Worm (Caenorhabditis elegans) whole organism, L4/young adult: Measurements from ENCODE around the gene C18D11.6.
A peak's percentile ranks its signal among the peaks of the same experiment; 100 is the strongest.

Experiments used
- W03F9.2 ChIP-seq: fragments of 150-350 bp; optimal IDR thresholded peaks from 2 replicates; lab custom pipeline; 2014; ENCODE audit warnings: missing biosample characterization, missing genetic modification characterization
- dao-5 ChIP-seq: sonication (generic microtip); optimal IDR thresholded peaks from 2 replicates; lab custom pipeline; 2016; ENCODE audit warnings: missing genotype, missing genetic modification characterization, moderate library complexity, missing compliant biosample characterization
- him-1 ChIP-seq: sonication (generic microtip); optimal IDR thresholded peaks from 2 replicates; lab custom pipeline; 2016; ENCODE audit warnings: missing genotype, missing genetic modification reagents, missing genetic modification characterization, missing compliant biosample characterization

C18D11.6 gene

DNA sequence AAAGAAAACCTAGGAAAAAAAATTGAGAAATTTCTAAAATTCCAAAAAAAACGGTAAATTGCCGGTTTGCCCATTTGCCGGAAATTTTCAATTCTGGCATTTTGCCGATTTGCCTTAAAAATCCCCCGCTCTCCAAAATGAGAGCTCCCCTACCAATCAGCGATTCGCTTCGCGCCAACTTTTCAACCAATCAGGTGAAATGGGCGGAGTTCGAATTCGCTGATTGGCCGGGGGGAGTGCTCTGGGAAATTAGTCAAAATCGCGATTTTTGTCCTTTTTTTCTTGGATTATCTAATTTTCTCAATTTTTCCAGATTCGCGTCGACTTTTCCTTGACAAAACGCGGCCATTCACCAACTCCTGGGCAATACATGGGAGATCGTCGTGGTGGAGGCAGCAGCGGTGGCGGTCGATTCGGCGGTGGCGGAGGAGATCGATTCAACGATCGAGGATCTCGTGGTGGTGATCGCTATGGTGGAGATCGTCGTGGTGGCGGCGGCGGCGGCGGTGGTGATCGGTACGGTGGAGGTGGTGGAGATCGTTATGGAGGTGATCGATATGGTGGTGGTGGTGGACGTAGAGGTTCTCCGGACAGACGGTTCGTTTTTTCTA is 19.3 kb downstream of the C18D11.6 start:
- TF ChIP-seq W03F9.2 (tag; lab: Kevin White, UChicago) (no peak), dao-5 (tag; lab: Kevin White, UChicago) (no peak), him-1 (tag; lab: Kevin White, UChicago) (no peak)

DNA sequence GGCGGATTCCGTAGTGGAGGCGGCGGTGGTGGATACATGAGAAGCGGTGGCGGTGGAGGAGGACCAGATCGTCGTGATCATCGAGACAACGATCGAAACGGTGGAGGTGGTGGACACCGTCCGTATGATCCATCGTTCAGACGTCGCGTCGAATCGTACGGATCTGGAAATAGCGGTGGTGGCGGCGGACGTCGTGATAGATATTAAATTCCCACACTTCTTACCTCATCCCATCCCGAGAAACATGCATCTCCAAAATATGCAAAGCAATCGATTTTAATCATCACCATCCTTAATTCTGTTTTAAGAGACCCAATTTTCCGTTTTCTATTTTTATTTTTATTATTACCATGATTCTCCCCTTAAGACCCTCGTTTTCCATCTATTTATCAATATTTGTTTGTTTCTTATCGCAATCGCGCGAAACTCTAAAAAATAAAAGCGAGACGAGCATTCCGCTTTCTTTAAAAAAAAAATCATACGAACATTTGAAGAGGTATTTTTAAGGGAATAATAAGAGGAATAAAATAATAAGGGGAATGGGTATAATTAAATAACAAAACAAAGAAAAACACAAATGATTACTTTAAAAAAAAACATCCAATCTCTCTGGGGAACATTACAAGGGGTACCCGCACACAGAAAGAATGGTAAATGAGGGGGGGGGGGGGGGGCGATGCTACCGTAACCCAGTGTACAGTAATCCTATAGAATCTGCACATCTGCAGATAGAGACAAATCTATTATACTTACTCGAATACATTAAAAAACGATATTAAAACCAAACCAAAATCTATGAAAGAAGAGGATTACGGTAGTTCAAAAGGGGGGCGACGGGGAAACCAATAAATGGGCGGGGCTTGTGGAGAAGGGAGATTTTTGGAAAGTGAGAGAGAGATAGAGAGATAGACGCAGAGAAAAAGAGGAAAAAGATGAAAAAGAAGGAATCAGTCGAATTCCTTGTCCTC is 20.4 kb downstream of the C18D11.6 start:
- TF ChIP-seq dao-5 (tag; lab: Kevin White, UChicago), result peak; percentile 60
- TF ChIP-seq him-1 (tag; lab: Kevin White, UChicago), result no peak

DNA sequence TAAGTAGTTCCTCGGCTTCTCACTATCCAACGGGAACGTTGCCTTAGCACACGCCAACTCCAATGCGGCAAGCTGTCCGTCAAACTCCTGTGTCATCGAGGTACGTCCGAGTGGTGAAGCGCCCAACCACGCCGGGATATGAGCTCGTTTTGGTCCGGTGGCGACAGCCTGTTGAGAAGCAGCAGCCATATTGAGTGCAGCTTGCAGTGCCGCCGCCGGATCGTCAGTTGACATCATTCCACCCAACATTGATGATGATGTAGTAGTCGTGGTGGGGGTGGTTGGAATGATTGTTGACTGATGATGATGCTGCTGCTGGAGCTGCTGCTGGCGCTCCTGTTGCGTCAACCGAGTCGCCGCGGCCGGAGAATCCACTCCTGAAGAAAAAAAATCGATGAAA is 23.1 kb downstream of the C18D11.6 start:
- no peak for TF ChIP-seq him-1 (tag; lab: Kevin White, UChicago)
- no peak for TF ChIP-seq dao-5 (tag; lab: Kevin White, UChicago)
- TF ChIP-seq W03F9.2 (tag; lab: Kevin White, UChicago), result no peak

DNA sequence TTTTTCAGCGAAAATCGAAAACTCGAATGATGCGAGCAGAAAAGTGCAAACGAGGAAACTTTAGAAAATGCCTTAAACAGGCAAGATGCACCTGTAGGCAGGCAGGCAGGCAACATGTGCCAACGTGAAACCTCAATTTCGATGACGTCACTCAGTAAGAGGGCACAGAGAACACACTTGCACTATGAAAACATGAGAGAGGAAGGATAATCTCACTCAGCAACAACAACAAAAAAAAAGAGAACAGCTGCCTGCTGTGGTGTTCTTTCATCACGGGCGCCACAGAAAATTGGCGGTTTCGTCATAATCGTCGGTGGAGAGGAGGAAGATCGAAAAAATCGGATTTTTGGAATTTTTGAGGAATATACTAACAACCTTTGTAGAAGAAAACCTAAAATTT is 23.8 kb downstream of the C18D11.6 start:
- no peak for TF ChIP-seq W03F9.2 (tag; lab: Kevin White, UChicago)

DNA sequence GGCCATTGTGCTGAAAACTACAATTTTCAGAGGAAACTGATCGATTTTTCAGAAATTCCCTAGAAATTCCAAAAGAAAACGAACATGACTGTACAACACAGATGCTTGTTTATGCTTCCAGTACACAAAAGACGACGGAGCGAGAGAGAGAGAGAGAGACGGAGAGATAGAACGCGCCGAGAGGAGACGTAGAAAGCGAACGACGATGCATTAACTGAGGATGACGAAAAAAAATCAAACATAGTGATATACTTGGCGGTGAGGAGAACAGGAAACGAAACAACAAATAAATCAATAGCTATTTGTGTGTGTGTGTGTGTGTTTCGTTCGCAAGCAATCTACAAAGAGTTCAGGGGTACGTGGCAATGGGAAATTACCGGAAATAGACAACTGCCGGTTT is 24.4 kb downstream of the C18D11.6 start:
- TF ChIP-seq him-1 (tag; lab: Kevin White, UChicago) (no peak), dao-5 (tag; lab: Kevin White, UChicago) (no peak), W03F9.2 (tag; lab: Kevin White, UChicago) (peak; percentile 46)

DNA sequence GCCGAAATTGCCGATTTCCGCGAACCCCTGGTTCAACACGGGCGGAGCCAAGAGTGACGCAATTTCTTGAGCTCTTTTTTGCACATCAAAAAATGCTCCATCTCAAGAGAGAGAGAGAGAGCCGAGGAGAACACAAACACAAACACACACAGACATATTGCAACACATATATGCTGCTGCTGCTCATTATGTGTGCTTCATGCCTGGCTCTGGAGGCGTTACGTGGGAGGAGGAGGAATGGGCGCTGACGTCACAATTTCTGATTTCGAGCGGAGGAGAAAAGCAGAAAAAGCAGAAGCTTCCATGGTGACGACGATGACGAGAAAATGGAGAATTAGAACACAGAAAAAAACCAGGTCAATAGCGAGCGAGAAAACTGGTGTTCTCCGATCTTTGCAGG is 25.7 kb downstream of the C18D11.6 start:
- TF ChIP-seq him-1 (tag; lab: Kevin White, UChicago) (no peak), dao-5 (tag; lab: Kevin White, UChicago) (no peak), W03F9.2 (tag; lab: Kevin White, UChicago) (no peak)

DNA sequence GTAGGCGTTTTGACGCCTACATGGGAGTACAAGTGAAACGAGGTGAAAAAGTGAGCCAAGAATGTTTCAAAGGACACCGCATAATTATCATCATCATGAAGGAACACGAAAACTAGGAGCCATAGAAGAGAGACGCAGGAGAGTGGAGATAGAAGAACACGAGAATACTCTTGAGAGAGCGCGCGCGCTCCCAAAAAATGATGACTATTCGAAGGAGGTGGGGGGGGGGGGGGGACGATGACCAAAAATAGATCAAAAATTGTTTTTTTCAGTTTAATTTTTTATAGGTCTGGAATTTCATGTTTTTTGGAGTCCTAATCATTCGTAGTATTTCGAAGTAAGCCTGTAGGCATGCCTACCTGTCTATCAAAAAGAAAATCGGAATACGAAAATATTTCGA is 26.4 kb downstream of the C18D11.6 start:
- TF ChIP-seq dao-5 (tag; lab: Kevin White, UChicago) (no peak), him-1 (tag; lab: Kevin White, UChicago) (no peak), W03F9.2 (tag; lab: Kevin White, UChicago) (no peak)

DNA sequence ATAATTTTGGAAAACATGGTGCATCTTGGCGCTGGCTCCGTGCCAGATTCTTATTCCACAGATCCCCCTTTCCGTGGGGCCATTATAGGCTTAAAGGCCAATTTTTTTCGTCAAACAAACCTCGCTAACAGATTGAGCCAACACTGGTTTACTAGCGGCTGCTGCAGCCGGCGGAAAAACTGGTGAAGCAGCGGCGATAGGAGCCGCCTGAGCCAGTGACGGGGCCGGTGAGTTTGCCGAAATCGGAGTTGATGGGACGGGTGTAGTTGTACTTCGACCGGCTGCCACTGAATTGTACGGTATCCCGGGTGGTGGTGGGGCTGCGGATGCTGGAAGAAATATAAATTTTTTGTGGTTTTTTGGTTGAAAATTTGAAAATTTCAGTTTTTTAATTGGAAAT is 31.4 kb downstream of the C18D11.6 start:
- TF ChIP-seq dao-5 (tag; lab: Kevin White, UChicago), result no peak

DNA sequence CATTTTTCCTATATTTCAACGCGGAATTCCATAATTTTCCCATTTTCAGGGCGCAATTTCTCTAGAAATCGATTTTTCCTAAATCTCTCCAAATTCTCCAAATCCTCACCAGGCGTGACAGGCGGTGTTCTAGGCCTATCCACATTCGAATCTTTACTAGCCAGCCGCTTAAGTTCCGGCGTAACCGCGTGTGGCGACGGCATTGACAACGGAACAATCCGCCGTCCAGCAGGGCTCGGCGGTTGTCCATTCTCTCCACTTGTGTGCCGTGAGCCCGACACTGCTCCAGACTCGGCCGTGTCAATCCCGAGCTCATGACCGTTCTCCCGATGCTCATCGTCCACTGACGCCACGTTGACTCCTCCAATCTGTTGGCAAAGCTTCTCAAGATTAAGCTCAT is 32.7 kb downstream of the C18D11.6 start:
- TF ChIP-seq dao-5 (tag; lab: Kevin White, UChicago) (no peak), him-1 (tag; lab: Kevin White, UChicago) (no peak), W03F9.2 (tag; lab: Kevin White, UChicago) (no peak)

DNA sequence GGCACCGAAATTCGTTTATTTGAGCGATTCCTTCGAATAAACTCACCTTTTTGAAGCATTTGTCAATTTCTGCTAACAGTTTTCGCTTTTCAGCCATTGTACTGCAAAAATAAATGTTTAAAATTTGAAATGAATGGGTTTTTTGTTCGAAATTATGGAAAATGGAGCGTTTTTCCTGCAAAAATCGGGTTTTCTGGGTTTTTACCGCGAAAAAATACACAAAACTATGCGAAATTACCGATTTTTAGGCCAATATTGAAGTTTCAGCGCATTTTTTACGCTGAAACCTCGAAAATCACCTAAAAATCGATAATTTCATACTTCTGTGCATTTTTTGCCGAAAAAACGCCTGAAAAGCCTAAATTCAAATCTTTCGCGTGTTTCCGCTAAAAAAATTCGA is 36.0 kb downstream of the C18D11.6 start, which contains the start of gene ntl-3:
Gene ntl-3 (minus strand): TSS at position 101 of the 400 bp plus-strand sequence.
- TF ChIP-seq him-1 (tag; lab: Kevin White, UChicago), result no peak
- TF ChIP-seq W03F9.2 (tag; lab: Kevin White, UChicago), result no peak
- no peak for TF ChIP-seq dao-5 (tag; lab: Kevin White, UChicago)

DNA sequence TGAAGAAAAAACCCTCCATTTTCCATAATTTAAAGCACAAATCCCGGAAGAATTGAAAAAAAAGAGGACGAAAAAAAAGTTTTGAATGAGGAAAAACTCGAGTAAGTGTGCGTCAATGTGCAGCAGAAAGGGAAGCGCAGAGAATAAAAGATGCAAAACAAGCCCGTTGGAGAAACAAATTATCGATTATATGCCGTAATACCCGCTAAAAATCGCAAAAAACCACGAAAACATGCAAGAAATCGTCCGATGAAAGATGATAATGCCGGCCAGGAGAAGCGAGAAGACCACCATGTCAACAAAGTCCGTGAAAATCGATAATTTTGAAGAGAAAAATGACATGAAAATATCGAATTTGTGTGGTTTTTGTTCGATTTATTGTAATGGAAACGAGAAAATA is 36.7 kb downstream of the C18D11.6 start:
- TF ChIP-seq dao-5 (tag; lab: Kevin White, UChicago) (no peak), him-1 (tag; lab: Kevin White, UChicago) (no peak), W03F9.2 (tag; lab: Kevin White, UChicago) (no peak)

DNA sequence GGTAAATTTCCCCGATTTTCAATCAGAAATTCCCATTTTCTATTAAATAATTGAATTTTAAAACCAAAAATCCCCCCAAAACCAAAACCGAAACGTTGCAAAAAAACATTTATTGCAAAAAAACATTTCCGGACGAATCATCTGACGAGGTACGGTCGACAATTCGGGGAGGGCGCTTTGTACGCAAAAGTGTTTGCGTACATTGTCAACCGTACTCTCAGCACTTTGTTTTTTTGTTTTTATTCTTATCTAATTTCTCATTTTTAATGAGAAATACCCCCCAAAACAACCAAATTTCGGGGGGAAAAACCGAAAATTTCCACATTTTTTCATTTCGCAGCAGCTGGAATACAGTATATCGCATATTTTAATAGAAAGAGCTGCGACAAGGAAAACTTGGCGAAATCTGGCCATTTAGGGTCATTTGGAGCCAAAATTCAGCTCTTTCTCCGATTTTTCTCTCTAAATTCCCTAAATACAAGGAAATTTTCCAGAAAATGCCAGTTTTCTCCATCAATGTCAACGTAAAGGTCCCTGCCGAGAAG is 37.4 kb downstream of the C18D11.6 start, which contains the start of gene mif-1:
Gene mif-1 (plus strand): TSS at position 495 of the 545 bp plus-strand sequence.
- no peak for TF ChIP-seq dao-5 (tag; lab: Kevin White, UChicago)
- TF ChIP-seq him-1 (tag; lab: Kevin White, UChicago), result no peak
- TF ChIP-seq W03F9.2 (tag; lab: Kevin White, UChicago), result peak; percentile 43

DNA sequence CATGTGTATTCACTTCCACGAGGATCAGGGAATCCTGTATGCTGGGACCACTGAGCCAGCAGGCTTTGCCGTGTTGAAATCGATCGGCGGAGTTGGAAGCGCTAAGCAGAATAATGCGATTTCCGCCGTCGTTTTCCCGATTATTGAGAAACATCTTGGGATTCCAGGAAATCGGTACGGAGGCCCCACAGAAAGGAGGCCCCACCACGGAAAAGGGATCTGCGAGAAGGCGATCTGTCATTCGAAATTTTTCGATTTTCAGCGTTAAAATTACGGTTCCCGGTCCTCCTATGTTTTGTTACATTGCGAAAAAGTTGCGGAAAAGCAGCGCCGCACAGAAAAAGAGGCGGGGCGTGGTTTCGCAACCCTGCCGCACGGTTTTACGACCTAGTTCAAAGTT is 38.0 kb downstream of the C18D11.6 start:
- TF ChIP-seq W03F9.2 (tag; lab: Kevin White, UChicago) (no peak), him-1 (tag; lab: Kevin White, UChicago) (no peak), dao-5 (tag; lab: Kevin White, UChicago) (no peak)
